Fruit fly (Drosophila melanogaster): ENCODE data around the gene her.

DNA sequence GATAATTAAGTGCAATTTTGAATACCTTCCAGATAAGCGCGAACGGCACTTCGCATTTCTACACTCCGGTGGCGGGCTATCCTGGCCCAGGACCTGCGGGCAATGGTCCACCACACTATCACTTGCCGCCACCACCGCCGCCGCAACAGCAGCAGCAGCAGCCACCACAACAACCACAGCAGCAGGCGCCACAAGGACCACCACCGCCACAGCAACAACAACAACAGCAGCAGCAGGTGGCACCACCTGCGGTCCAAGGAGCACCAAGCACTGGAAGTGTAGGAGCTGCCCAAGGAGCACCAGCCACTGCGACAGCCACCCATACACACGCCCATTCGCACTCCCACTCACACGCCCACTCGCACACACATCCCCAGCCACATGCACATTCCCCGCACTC, 19.5 kb upstream of the her start:
- TF ChIP-seq CG16779 (tag; optimal IDR thresholded peaks at IDR 0.05) (no peak), spab (GFP tag; optimal IDR thresholded peaks at IDR 0.05) (no peak), lz (GFP tag; optimal IDR thresholded peaks at IDR 0.05) (no peak), CG6163 (GFP tag; IDR thresholded peaks at IDR 0.05) (no peak)
